Worm (Caenorhabditis elegans) whole organism, L4 larva: ENCODE measurements around the gene ift-74.

Experiments
- ama-1 ChIP-seq: fragments of 150-350 bp; optimal IDR thresholded peaks from 2 replicates; lab custom pipeline; 2014; ENCODE audit warnings: inconsistent platforms, mixed read lengths
- arid-1 ChIP-seq: fragments of 200-800 bp; sonication (Bioruptor generic); conservative IDR thresholded peaks from 2 replicates; pipeline ENCODE4 v1.3.6; 2022; ENCODE audit warnings: missing genetic modification reagents, missing genetic modification characterization, missing compliant biosample characterization
- dpl-1 ChIP-seq: fragments of 150-350 bp; optimal IDR thresholded peaks from 2 replicates; lab custom pipeline; 2014; ENCODE audit warnings: missing biosample characterization, missing genetic modification reagents, missing genetic modification characterization
- fkh-10 ChIP-seq: fragments of 150-350 bp; optimal IDR thresholded peaks from 2 replicates; lab custom pipeline; 2014; ENCODE audit warnings: missing biosample characterization, missing genetic modification reagents, missing genetic modification characterization
- lin-13 ChIP-seq: fragments of 150-350 bp; optimal IDR thresholded peaks from 2 replicates; lab custom pipeline; 2014; ENCODE audit warnings: missing biosample characterization, missing genetic modification reagents, missing genetic modification characterization
- lin-15B ChIP-seq: fragments of 150-350 bp; sonication (generic microtip); optimal IDR thresholded peaks from 3 replicates; lab custom pipeline; 2014; ENCODE audit warnings: missing biosample characterization, missing genetic modification characterization
- lin-39 ChIP-seq: fragments of 150-350 bp; optimal IDR thresholded peaks from 2 replicates; lab custom pipeline; 2014; ENCODE audit warnings: missing biosample characterization, missing genetic modification reagents, missing genetic modification characterization
- pha-4 ChIP-seq, 2 experiments: fragments of 150-350 bp in 1 of 2; fragments of 200-800 bp in 1 of 2; sonication (Bioruptor generic) in 1 of 2; IDR thresholded peaks in 1 of 2; optimal IDR thresholded peaks in 1 of 2; 2 replicates each; pipeline versions ENCODE4 v1.3.6 to Lab custom; 2014 to 2022; ENCODE audit warnings: missing genetic modification characterization in 2 of 2, missing genetic modification reagents in 2 of 2, missing biosample characterization in 1 of 2, missing compliant biosample characterization in 1 of 2
- php-3 ChIP-seq: fragments of 200-800 bp; sonication (Bioruptor generic); IDR thresholded peaks from 2 replicates; pipeline ENCODE4 v1.3.6; 2022; ENCODE audit warnings: missing genetic modification reagents, missing genetic modification characterization, missing compliant biosample characterization
- unc-62 ChIP-seq, 3 experiments: fragments of 150-350 bp in 1 of 3; sonication (generic microtip); optimal IDR thresholded peaks in 2 of 3; peaks in 1 of 3; 1 replicate in 1 of 3; 2 replicates in 2 of 3; lab custom pipeline; 2014 to 2017; ENCODE audit warnings: missing biosample characterization in 3 of 3, missing genetic modification characterization in 3 of 3, missing genetic modification reagents in 3 of 3, missing genotype in 1 of 3

DNA sequence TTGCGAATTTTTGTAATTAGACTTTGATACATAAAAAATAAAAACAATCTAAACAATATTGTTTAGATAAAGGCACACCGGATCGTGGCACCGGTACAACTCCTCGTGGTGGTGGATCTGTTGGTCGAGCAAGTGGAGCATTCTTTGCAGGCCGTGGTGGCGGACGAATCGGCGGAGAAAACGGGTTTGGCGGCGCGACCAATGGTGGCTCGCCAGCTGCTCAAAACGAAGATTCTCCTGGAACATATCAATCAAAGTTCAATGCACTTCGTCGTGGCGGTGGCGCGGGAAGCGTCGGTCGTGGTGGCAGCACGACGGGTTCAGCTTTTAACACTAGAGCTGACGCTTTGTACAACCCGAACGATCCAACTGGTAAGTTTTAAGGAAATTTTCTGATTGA lies 6.1 kb downstream of the ift-74 start:
- TF ChIP-seq lin-13 = no peak
- TF ChIP-seq lin-15B (tag; lab: Kevin White, UChicago) = no peak
- TF ChIP-seq fkh-10 (GFP tag; lab: Kevin White, UChicago) = no peak
- TF ChIP-seq php-3 (GFP tag; lab: Robert Waterston, UW) = no peak
- TF ChIP-seq ama-1 (lab: Kevin White, UChicago) = no peak
- no peak for TF ChIP-seq lin-39
- no peak for TF ChIP-seq dpl-1
- no peak for TF ChIP-seq pha-4 (GFP tag; IDR thresholded peaks at IDR 0.05; lab: Robert Waterston, UW)
- TF ChIP-seq pha-4 (tag; optimal IDR thresholded peaks at IDR 0.05; lab: Kevin White, UChicago) = no peak
- TF ChIP-seq unc-62 (GFP tag; optimal IDR thresholded peaks at IDR 0.05 in 1 of 2; lab: Kevin White, UChicago) = no peak
- TF ChIP-seq unc-62 (tag; optimal IDR thresholded peaks at IDR 0.05; lab: Kevin White, UChicago) = no peak
- TF ChIP-seq arid-1 (GFP tag; lab: Robert Waterston, UW) = no peak
